Fruit fly (Drosophila melanogaster): Measurements from ENCODE around the gene ppk10.

Gene ppk10

dm6 chr2L:10435606-10436160, 16.5 kb downstream of the ppk10 start, which contains the start of the genes TBC1D16 and holn1 (continued):
- TF ChIP-seq ash1 (GFP tag; optimal IDR thresholded peaks at IDR 0.05) (no peak), cato (GFP tag; optimal IDR thresholded peaks at IDR 0.05; ENCODE audit: borderline replicate concordance) (no peak), CG14667 (GFP tag; IDR thresholded peaks at IDR 0.05) (no peak), Dip3 (GFP tag; optimal IDR thresholded peaks at IDR 0.05) (no peak), HLH4C (GFP tag; IDR thresholded peaks at IDR 0.05; ENCODE audit: partially characterized antibody) (peak; percentile 52; the same call in 2 of the 3 replicates), Optix (GFP tag; IDR thresholded peaks at IDR 0.05) (no peak), Hey (tag; optimal IDR thresholded peaks at IDR 0.05) (no peak), CG15696 (tag; optimal IDR thresholded peaks at IDR 0.05) (peak; percentile 29), CG17829 (tag; optimal IDR thresholded peaks at IDR 0.05) (peak; percentile 12), ac (GFP tag; optimal IDR thresholded peaks at IDR 0.05) (no peak), run (tag; optimal IDR thresholded peaks at IDR 0.05) (no peak), CG13894 (tag; optimal IDR thresholded peaks at IDR 0.05) (no peak), bcd (GFP tag; optimal IDR thresholded peaks at IDR 0.05) (no peak), CG7987 (GFP tag; optimal IDR thresholded peaks at IDR 0.05) (no peak), Dfd (GFP tag; optimal IDR thresholded peaks at IDR 0.05) (no peak), CG3995 (GFP tag; optimal IDR thresholded peaks at IDR 0.05) (no peak), CG11560 (tag; IDR thresholded peaks at IDR 0.05) (no peak), PHDP (tag; optimal IDR thresholded peaks at IDR 0.05) (peak; percentile 23), chinmo (GFP tag; IDR thresholded peaks at IDR 0.05; ENCODE audit: partially characterized antibody) (no peak), CG4707 (GFP tag; optimal IDR thresholded peaks at IDR 0.05) (no peak), Nf-YB (GFP tag; optimal IDR thresholded peaks at IDR 0.05) (no peak), Gsc (GFP tag; IDR thresholded peaks at IDR 0.05) (no peak), scrt (GFP tag; optimal IDR thresholded peaks at IDR 0.05) (no peak), so (GFP tag; IDR thresholded peaks at IDR 0.05) (no peak), CG14965 (GFP tag; optimal IDR thresholded peaks at IDR 0.05; ENCODE audit: borderline replicate concordance) (no peak), gfzf (GFP tag; optimal IDR thresholded peaks at IDR 0.05) (no peak), CG32772 (GFP tag; IDR thresholded peaks at IDR 0.05) (no peak), bigmax (GFP tag; optimal IDR thresholded peaks at IDR 0.05) (no peak), aop (GFP tag; IDR thresholded peaks at IDR 0.05) (no peak), unc-4 (GFP tag; IDR thresholded peaks at IDR 0.05; ENCODE audit: partially characterized antibody) (peak; percentile 64), D19B (GFP tag; optimal IDR thresholded peaks at IDR 0.05) (no peak), nerfin-1 (tag; optimal IDR thresholded peaks at IDR 0.05) (peak; percentile 3), fd64A (GFP tag; optimal IDR thresholded peaks at IDR 0.05) (no peak), lab (GFP tag; optimal IDR thresholded peaks at IDR 0.05) (no peak), wek (GFP tag; optimal IDR thresholded peaks at IDR 0.05) (no peak), Pdp1 (GFP tag; optimal IDR thresholded peaks at IDR 0.05) (no peak), Poxn (GFP tag; IDR thresholded peaks at IDR 0.05) (no peak), BEAF-32 (GFP tag; optimal IDR thresholded peaks at IDR 0.05) (peak; percentile 60), CG8478 (optimal IDR thresholded peaks at IDR 0.05) (no peak), CG4854 (GFP tag; optimal IDR thresholded peaks at IDR 0.05) (no peak), Atf6 (GFP tag; IDR thresholded peaks at IDR 0.05) (no peak), CG14441 (GFP tag; IDR thresholded peaks at IDR 0.05) (no peak), Doc2 (GFP tag; IDR thresholded peaks at IDR 0.05) (no peak), CG42726 (GFP tag; IDR thresholded peaks at IDR 0.05; ENCODE audit: partially characterized antibody) (no peak), Nf-YA (GFP tag; IDR thresholded peaks at IDR 0.05) (no peak), Drgx (GFP tag; IDR thresholded peaks at IDR 0.05) (no peak), CG16815 (GFP tag; optimal IDR thresholded peaks at IDR 0.05) (no peak), unpg (GFP tag; optimal IDR thresholded peaks at IDR 0.05) (no peak), zfh2 (GFP tag; optimal IDR thresholded peaks at IDR 0.05) (no peak), sd (tag; optimal IDR thresholded peaks at IDR 0.05) (no peak)

Data from whole organism, embryonic.